Fruit fly (Drosophila melanogaster) whole organism, embryonic: ENCODE data around the gene CG46244.

Experiments used
- Asciz ChIP-seq: fragments of 200-800 bp; sonication (Bioruptor generic); optimal IDR thresholded peaks from 2 replicates; lab custom pipeline; 2017; ENCODE audit warnings: missing biosample characterization, mild to moderate bottlenecking, missing genetic modification characterization, missing genetic modification reagents
- Atf3 ChIP-seq: fragments of 200-800 bp; sonication (Bioruptor generic); optimal IDR thresholded peaks from 3 replicates; lab custom pipeline; 2016; ENCODE audit warnings: missing biosample characterization, missing genetic modification characterization
- Bteb2 ChIP-seq: fragments of 200-800 bp; sonication (Bioruptor generic); optimal IDR thresholded peaks from 2 replicates; lab custom pipeline; 2016; ENCODE audit warnings: missing biosample characterization, missing genetic modification characterization
- C15 ChIP-seq: fragments of 200-800 bp; sonication (Bioruptor generic); IDR thresholded peaks from 3 replicates; pipeline ENCODE4 v1.3.6; 2022; ENCODE audit warnings: missing biosample characterization, missing genetic modification characterization
- CG10431 ChIP-seq: fragments of 200-800 bp; sonication (Bioruptor generic); optimal IDR thresholded peaks from 3 replicates; lab custom pipeline; 2018; ENCODE audit warnings: missing biosample characterization, mild to moderate bottlenecking, missing genetic modification characterization
- CG10462 ChIP-seq: fragments of 200-800 bp; sonication (Bioruptor generic); optimal IDR thresholded peaks from 2 replicates; lab custom pipeline; 2016; ENCODE audit warnings: missing biosample characterization, missing genetic modification characterization
- CG10959 ChIP-seq: fragments of 200-800 bp; sonication (Bioruptor generic); IDR thresholded peaks from 2 replicates; pipeline ENCODE4 v1.3.6; 2022; ENCODE audit warnings: missing biosample characterization, missing genetic modification characterization
- CG13287 ChIP-seq: fragments of 200-800 bp; sonication (Bioruptor generic); IDR thresholded peaks from 2 replicates; pipeline ENCODE4 v1.3.6; 2022; ENCODE audit warnings: missing biosample characterization, missing genetic modification characterization; ENCODE audit not compliant: partially characterized antibody
- CG14014 ChIP-seq: fragments of 200-800 bp; sonication (Bioruptor generic); IDR thresholded peaks from 2 replicates; pipeline ENCODE4 v1.3.6; 2022; ENCODE audit warnings: missing biosample characterization, missing genetic modification characterization
- CG15514 ChIP-seq: fragments of 200-800 bp; sonication (Bioruptor generic); optimal IDR thresholded peaks from 3 replicates; lab custom pipeline; 2017; ENCODE audit warnings: missing biosample characterization, missing genetic modification characterization, mild to moderate bottlenecking, moderate library complexity, missing genetic modification reagents
- CG17186 ChIP-seq: fragments of 200-800 bp; sonication (Bioruptor generic); optimal IDR thresholded peaks from 3 replicates; lab custom pipeline; 2017; ENCODE audit warnings: missing biosample characterization, missing genetic modification reagents, missing genetic modification characterization
- CG2678 ChIP-seq: fragments of 200-800 bp; sonication (Bioruptor generic); optimal IDR thresholded peaks from 3 replicates; lab custom pipeline; 2019; ENCODE audit warnings: missing biosample characterization, mild to moderate bottlenecking, missing genetic modification characterization, moderate library complexity
- CG2712 ChIP-seq: fragments of 200-800 bp; optimal IDR thresholded peaks from 3 replicates; lab custom pipeline; 2019; ENCODE audit warnings: missing biosample characterization, mild to moderate bottlenecking, missing genetic modification characterization, moderate library complexity
- CG4820 ChIP-seq: fragments of 200-800 bp; sonication (Bioruptor generic); optimal IDR thresholded peaks from 3 replicates; lab custom pipeline; 2016; ENCODE audit warnings: missing biosample characterization, missing genetic modification characterization
- CG8290 ChIP-seq, 3 experiments: fragments of 200-800 bp; sonication (Bioruptor generic); optimal IDR thresholded peaks; 2 replicates each; lab custom pipeline; 2016 to 2019; ENCODE audit warnings: missing biosample characterization in 3 of 3, missing genetic modification characterization in 3 of 3, mild to moderate bottlenecking in 2 of 3, moderate library complexity in 1 of 3
- CG8478 ChIP-seq: fragments of >200 bp; optimal IDR thresholded peaks from 2 replicates; lab custom pipeline; 2018
- CG9876 ChIP-seq: fragments of 200-800 bp; sonication (Bioruptor generic); optimal IDR thresholded peaks from 2 replicates; lab custom pipeline; 2016; ENCODE audit warnings: missing biosample characterization, missing genetic modification characterization
- Chrac-16 ChIP-seq: fragments of 200-800 bp; sonication (Bioruptor generic); optimal IDR thresholded peaks from 3 replicates; lab custom pipeline; 2016; ENCODE audit warnings: missing biosample characterization, missing genetic modification characterization
- D19B ChIP-seq: fragments of 200-800 bp; sonication (Bioruptor generic); optimal IDR thresholded peaks from 2 replicates; lab custom pipeline; 2017; ENCODE audit warnings: missing biosample characterization, mild to moderate bottlenecking, missing genetic modification characterization
- Fer1 ChIP-seq: fragments of 200-800 bp; sonication (Bioruptor generic); optimal IDR thresholded peaks from 2 replicates; lab custom pipeline; 2017; ENCODE audit warnings: missing biosample characterization, mild to moderate bottlenecking, missing genetic modification characterization
- H15 ChIP-seq: fragments of 200-800 bp; sonication (Bioruptor generic); IDR thresholded peaks from 3 replicates; pipeline ENCODE4 v1.3.6; 2022; ENCODE audit warnings: missing biosample characterization, missing genetic modification characterization
- Lim3 ChIP-seq: fragments of 200-800 bp; sonication (Bioruptor generic); IDR thresholded peaks from 2 replicates; pipeline ENCODE4 v1.3.6; 2022; ENCODE audit warnings: missing biosample characterization, missing genetic modification characterization
- MESR4 ChIP-seq: fragments of 200-800 bp; sonication (Bioruptor generic); optimal IDR thresholded peaks from 2 replicates; lab custom pipeline; 2018; ENCODE audit warnings: missing biosample characterization, mild to moderate bottlenecking, missing genetic modification characterization, moderate library complexity
- Mrtf ChIP-seq: fragments of 200-800 bp; sonication (Bioruptor generic); IDR thresholded peaks from 3 replicates; pipeline ENCODE4 v1.3.6; 2022; ENCODE audit warnings: missing biosample characterization, missing genetic modification characterization
- Six4 ChIP-seq: fragments of 200-800 bp; sonication (Bioruptor generic); optimal IDR thresholded peaks from 2 replicates; lab custom pipeline; 2016; ENCODE audit warnings: missing biosample characterization, missing genetic modification characterization
- Sox102F ChIP-seq: fragments of 200-800 bp; sonication (Bioruptor generic); optimal IDR thresholded peaks from 2 replicates; lab custom pipeline; 2018; ENCODE audit warnings: missing biosample characterization, mild to moderate bottlenecking, missing genetic modification characterization, moderate library complexity
- Tbp ChIP-seq: fragments of >200 bp; optimal IDR thresholded peaks from 2 replicates; lab custom pipeline; 2018; ENCODE audit warnings: missing biosample characterization, missing genetic modification characterization
- ab ChIP-seq: fragments of 200-800 bp; sonication (Bioruptor generic); optimal IDR thresholded peaks from 2 replicates; lab custom pipeline; 2016; ENCODE audit warnings: missing biosample characterization, missing genetic modification characterization
- ap ChIP-seq: fragments of 200-800 bp; sonication (Bioruptor generic); IDR thresholded peaks from 2 replicates; pipeline ENCODE4 v1.3.6; 2022; ENCODE audit warnings: missing biosample characterization, missing genetic modification characterization
- ara ChIP-seq: fragments of 200-800 bp; sonication (Bioruptor generic); IDR thresholded peaks from 2 replicates; pipeline ENCODE4 v1.3.6; 2022; ENCODE audit warnings: missing biosample characterization, missing genetic modification characterization
- caup ChIP-seq: fragments of 200-800 bp; sonication (Bioruptor generic); optimal IDR thresholded peaks from 3 replicates; lab custom pipeline; 2017; ENCODE audit warnings: missing biosample characterization, mild to moderate bottlenecking, missing genetic modification characterization, moderate library complexity; ENCODE audit not compliant: severe bottlenecking
- crol ChIP-seq: fragments of 200-800 bp; sonication (Bioruptor generic); IDR thresholded peaks from 2 replicates; pipeline ENCODE4 v1.3.6; 2022; ENCODE audit warnings: missing biosample characterization, missing genetic modification characterization
- cwo ChIP-seq: fragments of 200-800 bp; sonication (Bioruptor generic); optimal IDR thresholded peaks from 3 replicates; lab custom pipeline; 2017; ENCODE audit warnings: missing biosample characterization, missing genetic modification characterization, mild to moderate bottlenecking, moderate library complexity, missing genetic modification reagents
- esg ChIP-seq: fragments of 200-800 bp; sonication (Bioruptor generic); conservative IDR thresholded peaks from 2 replicates; pipeline ENCODE4 v1.3.6; 2022; ENCODE audit warnings: missing biosample characterization, missing genetic modification characterization
- exex ChIP-seq: fragments of 200-800 bp; sonication (Bioruptor generic); optimal IDR thresholded peaks from 4 replicates; lab custom pipeline; 2018; ENCODE audit warnings: missing biosample characterization, mild to moderate bottlenecking, missing genetic modification characterization, moderate library complexity
- gcm ChIP-seq: fragments of 200-800 bp; sonication (Bioruptor generic); optimal IDR thresholded peaks from 2 replicates; lab custom pipeline; 2019; ENCODE audit warnings: missing biosample characterization, mild to moderate bottlenecking, missing genetic modification characterization, moderate library complexity
- her ChIP-seq: fragments of 200-800 bp; sonication (Bioruptor generic); optimal IDR thresholded peaks from 2 replicates; lab custom pipeline; 2016; ENCODE audit warnings: missing biosample characterization, missing genetic modification characterization
- hth ChIP-seq: fragments of >200 bp; optimal IDR thresholded peaks from 2 replicates; lab custom pipeline; 2017; ENCODE audit warnings: inconsistent platforms
- lola ChIP-seq, 3 experiments: fragments of >200 bp in 2 of 3; fragments of 200-800 bp in 1 of 3; sonication (Bioruptor generic) in 1 of 3; optimal IDR thresholded peaks; 2 replicates each; lab custom pipeline; 2017 to 2019; ENCODE audit warnings: missing biosample characterization in 3 of 3, missing genetic modification characterization in 3 of 3, mild to moderate bottlenecking in 1 of 3, moderate library complexity in 1 of 3
- mirr ChIP-seq: fragments of 200-800 bp; sonication (Bioruptor generic); optimal IDR thresholded peaks from 3 replicates; lab custom pipeline; 2018; ENCODE audit warnings: missing biosample characterization, mild to moderate bottlenecking, missing genetic modification characterization
- oc ChIP-seq: fragments of 200-800 bp; sonication (Bioruptor generic); optimal IDR thresholded peaks from 2 replicates; lab custom pipeline; 2018; ENCODE audit warnings: missing biosample characterization, mild to moderate bottlenecking, missing genetic modification characterization, moderate library complexity
- p53 ChIP-seq: fragments of 200-800 bp; sonication (Bioruptor generic); optimal IDR thresholded peaks from 2 replicates; lab custom pipeline; 2016; ENCODE audit warnings: missing biosample characterization, missing genetic modification characterization
- rib ChIP-seq: fragments of 200-800 bp; sonication (Bioruptor generic); IDR thresholded peaks from 2 replicates; pipeline ENCODE4 v1.3.6; 2022; ENCODE audit warnings: missing biosample characterization, missing genetic modification characterization
- so ChIP-seq: fragments of 200-800 bp; sonication (Bioruptor generic); IDR thresholded peaks from 3 replicates; pipeline ENCODE4 v1.3.6; 2022; ENCODE audit warnings: missing biosample characterization, missing genetic modification characterization
- toy ChIP-seq: fragments of 200-800 bp; sonication (Bioruptor generic); IDR thresholded peaks from 2 replicates; pipeline ENCODE4 v1.3.6; 2022; ENCODE audit warnings: missing biosample characterization, missing genetic modification characterization
- twi ChIP-seq: fragments of 200-800 bp; optimal IDR thresholded peaks from 2 replicates; lab custom pipeline; 2019; ENCODE audit warnings: missing biosample characterization, mild to moderate bottlenecking, missing genetic modification characterization, moderate library complexity
- wdn ChIP-seq: fragments of 200-800 bp; sonication (Bioruptor generic); IDR thresholded peaks from 2 replicates; pipeline ENCODE4 v1.3.6; 2022; ENCODE audit warnings: missing biosample characterization, missing genetic modification characterization

The CG46244 gene

dm6 chr2L:19583926-19584392 lies 22.4 kb upstream of the CG46244 start, which contains the start of the genes PCNA2 and CG10366 (continued):
- peak in 1 of 3 experiments; percentile 60 for TF ChIP-seq lola (GFP tag; optimal IDR thresholded peaks at IDR 0.05; lab: Kevin White, UChicago)
- TF ChIP-seq toy (GFP tag; lab: Robert Waterston, UW): no peak
- TF ChIP-seq twi (tag; lab: Kevin White, UChicago): peak; percentile 57
- peak; percentile 58; the same call in 2 of the 3 replicates for TF ChIP-seq Mrtf (GFP tag; lab: Robert Waterston, UW)
- peak; percentile 64 for TF ChIP-seq Fer1 (GFP tag; lab: Kevin White, UChicago)
- TF ChIP-seq C15 (GFP tag; lab: Robert Waterston, UW): no peak
- no peak for TF ChIP-seq CG14014 (GFP tag; lab: Robert Waterston, UW)
- no peak for TF ChIP-seq ap (GFP tag; lab: Robert Waterston, UW)
- no peak for TF ChIP-seq Lim3 (GFP tag; lab: Robert Waterston, UW)
- peak; percentile 65 for TF ChIP-seq Atf3 (GFP tag; lab: Kevin White, UChicago)
- peak; percentile 75 for TF ChIP-seq Chrac-16 (GFP tag; lab: Kevin White, UChicago)
- peak; percentile 68 for TF ChIP-seq CG13287 (GFP tag; lab: Robert Waterston, UW)
- no peak for TF ChIP-seq CG8478 (lab: Kevin White, UChicago)
- TF ChIP-seq CG2678: peak; percentile 68
- no peak for TF ChIP-seq H15 (GFP tag; lab: Robert Waterston, UW)
- TF ChIP-seq wdn (GFP tag; lab: Robert Waterston, UW): peak; percentile 66
- TF ChIP-seq CG10462 (GFP tag; lab: Kevin White, UChicago): peak; percentile 77
- TF ChIP-seq CG10959 (GFP tag; lab: Robert Waterston, UW): no peak
- peak; percentile 70 for TF ChIP-seq CG9876 (GFP tag; lab: Kevin White, UChicago)
- no peak for TF ChIP-seq crol (GFP tag; lab: Robert Waterston, UW)
- TF ChIP-seq, all 482 proteins: peak for 297

dm6 chr2L:19586436-19587333 lies 19.7 kb upstream of the CG46244 start, which contains the start of gene Lar:
Gene Lar (plus strand): TSS chr2L:19586623.
- no peak for TF ChIP-seq D19B (GFP tag; lab: Kevin White, UChicago)
- no peak for TF ChIP-seq CG8290 (GFP tag; optimal IDR thresholded peaks at IDR 0.05; lab: Kevin White, UChicago)
- TF ChIP-seq CG8290 (tag; optimal IDR thresholded peaks at IDR 0.05; lab: Kevin White, UChicago): peak; percentile 17 to 81
- peak; percentile 53 for TF ChIP-seq CG10431
- TF ChIP-seq hth (lab: Kevin White, UChicago): no peak
- TF ChIP-seq Tbp (GFP tag; lab: Kevin White, UChicago): no peak
- TF ChIP-seq gcm: peak; percentile 31
- TF ChIP-seq Lim3 (GFP tag; lab: Robert Waterston, UW): no peak
- TF ChIP-seq Sox102F (GFP tag; lab: Kevin White, UChicago): peak; percentile 58
- TF ChIP-seq Six4 (GFP tag; lab: Kevin White, UChicago): peak; percentile 2
- TF ChIP-seq MESR4 (GFP tag; lab: Kevin White, UChicago): peak; percentile 80
- TF ChIP-seq p53 (GFP tag; lab: Kevin White, UChicago): peak; percentile 64
- peak; percentile 68 for TF ChIP-seq CG17186 (GFP tag; lab: Kevin White, UChicago)
- peak; percentile 100 for TF ChIP-seq CG15514
- TF ChIP-seq exex (tag; lab: Kevin White, UChicago): no peak
- no peak for TF ChIP-seq cwo
- TF ChIP-seq ara: peak; percentile 49
- peak; percentile 37 for TF ChIP-seq mirr (GFP tag; lab: Kevin White, UChicago)
- TF ChIP-seq so (GFP tag; lab: Robert Waterston, UW): 0 out of 3 replicates have a peak, but pooled peaks have one; percentile 42
- TF ChIP-seq CG4820 (GFP tag; lab: Kevin White, UChicago): peak; percentile 53
- no peak for TF ChIP-seq Asciz (GFP tag; lab: Kevin White, UChicago)
- TF ChIP-seq esg (GFP tag; lab: Robert Waterston, UW): 0 out of 2 replicates have a peak, but pooled peaks have one; percentile 9
- peak; percentile 44 for TF ChIP-seq ab (GFP tag; lab: Kevin White, UChicago)
- no peak for TF ChIP-seq oc
- peak; percentile 75 for TF ChIP-seq Bteb2 (GFP tag; lab: Kevin White, UChicago)
- TF ChIP-seq CG2712 (tag; lab: Kevin White, UChicago): peak; percentile 67
- TF ChIP-seq her (GFP tag; lab: Kevin White, UChicago): peak; percentile 67
- peak; percentile 57 for TF ChIP-seq caup (GFP tag; lab: Kevin White, UChicago)
- no peak for TF ChIP-seq rib (GFP tag; lab: Robert Waterston, UW)
